Worm (Caenorhabditis elegans) whole organism, L4/young adult: ENCODE results near the gene Y57A10A.29.

Source experiments
- W03F9.2 ChIP-seq: fragments of 150-350 bp; optimal IDR thresholded peaks from 2 replicates; lab custom pipeline; 2014; ENCODE audit warnings: missing biosample characterization, missing genetic modification characterization
- dao-5 ChIP-seq: sonication (generic microtip); optimal IDR thresholded peaks from 2 replicates; lab custom pipeline; 2016; ENCODE audit warnings: missing genotype, missing genetic modification characterization, moderate library complexity, missing compliant biosample characterization
- him-1 ChIP-seq: sonication (generic microtip); optimal IDR thresholded peaks from 2 replicates; lab custom pipeline; 2016; ENCODE audit warnings: missing genotype, missing genetic modification reagents, missing genetic modification characterization, missing compliant biosample characterization

Gene Y57A10A.29

ce11 chrII:12279259-12279658, at the start of gene Y57A10A.29, which contains the start of gene tric-1B.2:
Gene Y57A10A.29 (plus strand): TSS chrII:12279561.
Gene tric-1B.2 (minus strand): TSS chrII:12279387.
- TF ChIP-seq W03F9.2 (tag; lab: Kevin White, UChicago): no peak
- TF ChIP-seq him-1 (tag; lab: Kevin White, UChicago): no peak

DNA sequence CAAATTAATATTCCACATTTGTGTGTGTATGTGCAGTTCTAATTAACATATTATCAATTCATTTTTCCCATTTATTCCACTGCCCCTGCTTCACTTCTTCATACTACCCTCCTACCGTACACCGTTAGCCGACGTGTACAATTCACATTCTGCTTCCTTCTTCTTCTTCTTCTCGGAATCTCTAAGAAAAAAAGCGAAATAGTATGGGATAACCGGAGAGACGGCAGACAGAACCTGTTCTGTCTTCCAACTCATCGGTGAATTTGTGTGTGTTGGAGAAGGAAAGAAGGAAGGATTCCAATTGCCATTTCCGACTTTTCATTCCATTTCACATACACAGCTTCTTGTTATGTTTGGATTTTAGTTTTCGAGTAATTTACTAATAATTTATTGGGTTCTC, 41.8 kb upstream of the Y57A10A.29 start:
- TF ChIP-seq him-1 (tag; lab: Kevin White, UChicago) (no peak), dao-5 (tag; lab: Kevin White, UChicago) (no peak), W03F9.2 (tag; lab: Kevin White, UChicago) (no peak)

DNA sequence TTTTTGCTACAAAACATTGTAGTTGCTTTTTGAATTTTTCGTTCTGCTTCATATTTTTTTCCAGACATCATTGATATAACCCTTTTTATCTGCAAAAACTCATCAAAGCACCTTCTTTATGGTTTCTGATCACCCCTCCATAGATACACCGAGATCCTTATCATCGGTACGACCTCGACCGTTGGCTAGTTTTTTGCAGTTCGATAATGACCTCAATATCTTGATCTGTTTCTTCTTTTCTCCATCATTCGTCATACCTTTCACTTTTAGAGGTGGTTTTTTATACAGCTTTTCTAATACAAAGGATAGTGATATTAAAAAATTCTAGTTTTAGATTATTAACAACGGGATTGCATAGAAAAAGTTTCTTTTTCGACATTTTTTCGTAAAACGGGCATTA, 39.9 kb upstream of the Y57A10A.29 start:
- TF ChIP-seq W03F9.2 (tag; lab: Kevin White, UChicago): no peak
- no peak for TF ChIP-seq dao-5 (tag; lab: Kevin White, UChicago)
- TF ChIP-seq him-1 (tag; lab: Kevin White, UChicago): no peak

DNA sequence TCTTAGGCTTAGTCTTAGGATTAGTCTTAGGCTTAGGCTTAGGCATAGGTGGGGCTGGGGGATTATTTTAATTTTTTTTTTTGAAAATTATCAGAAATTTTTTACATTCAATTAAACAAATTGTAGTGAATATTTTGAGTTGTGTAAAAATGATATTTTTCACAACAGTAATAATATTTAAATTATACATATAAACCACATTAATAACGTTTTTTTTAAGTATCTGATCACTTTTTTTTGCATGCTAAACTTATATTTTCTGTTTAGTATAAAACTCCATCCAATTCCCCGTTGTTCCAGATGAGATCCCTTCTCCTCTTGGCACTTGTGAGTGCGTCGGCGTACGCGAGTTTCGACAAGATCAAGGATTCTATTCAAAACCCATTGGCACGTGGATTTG, 39.3 kb upstream of the Y57A10A.29 start, which contains the start of gene txdc-12.1:
Gene txdc-12.1 (plus strand): TSS at position 301 of the 400 bp plus-strand sequence.
- TF ChIP-seq dao-5 (tag; lab: Kevin White, UChicago) (no peak), W03F9.2 (tag; lab: Kevin White, UChicago) (no peak), him-1 (tag; lab: Kevin White, UChicago) (no peak)

ce11 chrII:12241792-12242191, 37.6 kb upstream of the Y57A10A.29 start:
- TF ChIP-seq W03F9.2 (tag; lab: Kevin White, UChicago): no peak
- no peak for TF ChIP-seq dao-5 (tag; lab: Kevin White, UChicago)
- TF ChIP-seq him-1 (tag; lab: Kevin White, UChicago): no peak

ce11 chrII:12242551-12242950, 36.8 kb upstream of the Y57A10A.29 start, which contains the start of gene Y57A10A.24:
Gene Y57A10A.24 (plus strand): TSS chrII:12242946.
- TF ChIP-seq him-1 (tag; lab: Kevin White, UChicago): no peak
- no peak for TF ChIP-seq W03F9.2 (tag; lab: Kevin White, UChicago)
- TF ChIP-seq dao-5 (tag; lab: Kevin White, UChicago): no peak

DNA sequence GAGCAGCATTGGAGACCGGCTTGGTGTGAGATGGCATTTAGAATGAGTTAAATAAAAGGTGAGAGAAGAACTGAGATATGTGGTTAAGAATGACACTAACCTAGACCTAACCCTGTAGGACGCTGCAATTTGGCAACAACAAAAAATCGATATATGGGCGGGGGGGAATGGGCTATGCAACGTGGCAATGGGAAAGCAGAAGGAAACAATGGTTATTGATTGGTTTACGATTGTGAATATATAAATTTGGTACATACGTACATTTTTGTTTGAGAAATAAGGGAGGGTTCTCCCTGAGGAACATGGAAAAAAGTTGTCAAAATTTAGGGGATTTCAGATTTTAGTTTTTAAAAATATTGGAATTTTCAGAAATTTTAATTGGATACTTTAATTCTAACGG, 30.3 kb upstream of the Y57A10A.29 start, which contains the start of gene tag-276:
Gene tag-276 (minus strand): TSS at position 101 of the 400 bp plus-strand sequence.
- no peak for TF ChIP-seq him-1 (tag; lab: Kevin White, UChicago)

DNA sequence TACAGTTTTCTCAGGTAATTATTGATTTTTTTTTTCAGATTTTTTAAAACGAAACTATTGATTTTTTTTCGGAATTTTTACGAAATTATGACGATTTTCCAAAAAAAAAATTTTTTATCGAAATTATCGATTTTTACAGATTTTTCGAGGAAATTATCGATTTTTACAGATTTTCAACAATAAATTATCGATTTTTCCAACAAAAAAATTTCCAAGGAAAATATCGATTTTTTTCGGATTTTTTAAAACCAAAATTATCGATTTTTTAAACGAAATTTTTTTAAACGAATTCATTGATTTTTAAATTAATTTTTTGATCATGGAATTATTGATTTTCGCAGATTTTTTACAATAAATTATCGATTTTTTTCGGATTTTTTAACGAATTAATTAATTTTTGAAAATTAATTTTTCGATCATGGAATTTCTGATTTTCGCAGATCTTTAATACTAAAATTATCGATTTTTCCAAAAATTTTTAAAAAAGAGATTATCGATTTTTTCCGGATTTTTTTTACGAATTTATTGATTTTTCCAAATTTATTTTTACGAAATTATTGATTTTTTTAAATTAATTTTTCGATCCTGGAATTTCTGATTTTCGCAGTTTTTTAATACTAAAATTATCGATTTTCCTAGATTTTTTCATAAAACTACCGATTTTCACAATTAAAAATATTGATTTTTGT, 23.7 kb upstream of the Y57A10A.29 start:
- TF ChIP-seq W03F9.2 (tag; lab: Kevin White, UChicago) (no peak), dao-5 (tag; lab: Kevin White, UChicago) (no peak), him-1 (tag; lab: Kevin White, UChicago) (no peak)

ce11 chrII:12256528-12256927, 22.8 kb upstream of the Y57A10A.29 start, which contains the start of gene parn-2:
Gene parn-2 (minus strand): TSS chrII:12256628.
- TF ChIP-seq him-1 (tag; lab: Kevin White, UChicago) (no peak), dao-5 (tag; lab: Kevin White, UChicago) (no peak), W03F9.2 (tag; lab: Kevin White, UChicago) (no peak)

ce11 chrII:12257095-12257494, 22.3 kb upstream of the Y57A10A.29 start:
- TF ChIP-seq him-1 (tag; lab: Kevin White, UChicago) (no peak), dao-5 (tag; lab: Kevin White, UChicago) (no peak), W03F9.2 (tag; lab: Kevin White, UChicago) (no peak)

DNA sequence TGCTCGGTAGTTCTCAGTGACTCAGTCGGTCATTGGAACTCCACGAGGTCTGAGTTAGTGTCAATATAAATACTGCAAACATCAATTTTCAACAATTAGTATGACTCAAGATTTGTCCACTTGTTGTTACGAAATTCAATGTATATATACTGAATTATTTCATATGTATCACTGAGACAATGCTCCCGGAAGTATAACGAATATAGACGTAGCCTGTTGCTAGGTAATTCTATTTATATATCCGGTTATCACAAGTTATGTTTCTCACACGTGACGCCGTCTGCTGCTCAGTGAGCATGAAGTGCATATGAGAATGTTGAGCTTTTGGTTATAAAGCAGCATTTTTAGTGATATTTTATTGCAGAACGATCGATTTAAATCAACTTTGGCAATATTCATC, 18.8 kb upstream of the Y57A10A.29 start:
- TF ChIP-seq him-1 (tag; lab: Kevin White, UChicago) (no peak), dao-5 (tag; lab: Kevin White, UChicago) (no peak), W03F9.2 (tag; lab: Kevin White, UChicago) (no peak)

DNA sequence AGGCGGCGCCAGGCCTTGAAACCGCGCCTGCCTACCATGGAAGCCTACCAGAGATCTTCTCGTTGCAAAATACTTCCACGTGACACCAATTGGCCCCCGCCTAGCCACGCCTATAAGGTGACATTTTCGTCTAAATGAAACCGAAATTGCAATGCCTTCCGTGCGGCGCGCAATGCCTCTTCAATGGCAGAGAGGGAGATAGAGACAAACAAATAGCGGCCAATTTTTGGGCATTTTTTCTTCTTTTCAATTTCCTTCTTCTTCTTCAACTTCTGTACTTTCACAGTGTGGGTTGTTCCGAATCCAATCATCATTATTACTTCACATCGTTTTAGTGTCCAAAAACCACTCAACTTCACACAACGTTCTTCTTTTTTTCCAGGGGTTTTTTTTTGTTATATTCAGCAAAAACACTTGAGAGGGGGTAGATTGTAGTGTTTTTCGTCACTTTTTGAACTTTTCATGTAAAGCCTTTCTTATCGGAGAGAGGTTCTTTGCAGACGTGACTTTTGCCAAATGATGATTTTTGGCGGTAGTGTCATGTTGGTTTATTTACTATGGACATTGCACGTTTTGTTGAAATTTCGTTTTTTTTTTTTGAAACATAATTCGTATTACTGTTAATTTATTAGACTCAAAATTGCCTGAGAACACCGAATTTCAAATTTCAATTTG, 18.1 kb upstream of the Y57A10A.29 start:
- TF ChIP-seq dao-5 (tag; lab: Kevin White, UChicago) (no peak), W03F9.2 (tag; lab: Kevin White, UChicago) (no peak), him-1 (tag; lab: Kevin White, UChicago) (no peak)

- TF ChIP-seq W03F9.2 (tag; lab: Kevin White, UChicago): no peak
- TF ChIP-seq dao-5 (tag; lab: Kevin White, UChicago): no peak
- no peak for TF ChIP-seq him-1 (tag; lab: Kevin White, UChicago)
Observed at ce11 chrII:12262567-12262966, 16.8 kb upstream of the Y57A10A.29 start.
